Worm (Caenorhabditis elegans): ENCODE measurements around the gene hda-6.

The hda-6 gene

DNA sequence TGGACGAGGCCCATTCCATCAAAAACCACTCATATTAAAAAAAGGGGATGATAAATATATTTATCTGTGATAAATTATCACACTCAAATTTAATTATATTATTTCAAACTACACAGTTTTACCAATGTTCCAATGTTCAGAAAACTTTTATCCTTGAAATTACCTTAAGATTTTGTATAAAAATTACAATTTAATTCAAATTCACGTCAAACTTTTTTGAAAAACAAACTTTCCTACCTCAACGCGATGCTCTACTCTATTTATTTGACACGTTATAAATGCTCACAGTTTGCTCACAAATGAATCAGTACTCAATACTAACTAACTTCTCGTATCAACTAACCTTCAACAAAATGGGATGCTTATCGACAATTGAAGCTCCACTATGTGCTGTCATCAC, 18.5 kb upstream of the hda-6 start, which contains the start of gene F41H10.1:
Gene F41H10.1, plus strand, starts transcription at position 301 of the 400 bp plus-strand sequence.
- no peak for TF ChIP-seq elt-4 (tag; optimal IDR thresholded peaks at IDR 0.05)
- no peak for TF ChIP-seq K09A11.1 (tag; optimal IDR thresholded peaks at IDR 0.05; ENCODE audit: insufficient read depth)
- no peak for TF ChIP-seq hlh-15 (tag; optimal IDR thresholded peaks at IDR 0.05)
- TF ChIP-seq ceh-2 (tag; optimal IDR thresholded peaks at IDR 0.05): no peak
- no peak for TF ChIP-seq dve-1 (tag; optimal IDR thresholded peaks at IDR 0.05)
- TF ChIP-seq F13H6.1 (tag; optimal IDR thresholded peaks at IDR 0.05): no peak

DNA sequence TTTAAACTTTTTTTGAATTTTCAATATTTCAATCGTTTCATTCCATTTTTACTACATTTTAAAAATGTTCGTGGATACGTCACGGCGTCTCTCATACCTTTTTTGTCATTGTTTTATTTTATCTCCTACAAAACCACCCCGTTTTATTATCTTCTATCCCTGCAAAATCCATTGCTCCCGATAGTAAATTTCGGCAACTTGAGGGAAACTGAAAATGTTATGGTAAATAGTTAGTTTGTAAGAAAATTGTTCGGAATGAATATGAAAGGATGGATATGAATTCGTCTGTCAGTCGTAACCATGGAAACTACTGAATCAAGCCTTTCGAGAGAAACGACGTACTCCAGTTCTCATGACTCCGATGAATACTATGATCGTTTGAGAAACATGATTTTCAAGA, 17.2 kb upstream of the hda-6 start, which contains the start of gene F41H10.2:
Gene F41H10.2, plus strand, starts transcription at position 301 of the 400 bp plus-strand sequence.
- TF ChIP-seq pha-4 (tag; optimal IDR thresholded peaks at IDR 0.05) (no peak), unc-3 (GFP tag; conservative IDR thresholded peaks at IDR 0.05) (no peak), unc-3 (tag; optimal IDR thresholded peaks at IDR 0.05) (no peak)

DNA sequence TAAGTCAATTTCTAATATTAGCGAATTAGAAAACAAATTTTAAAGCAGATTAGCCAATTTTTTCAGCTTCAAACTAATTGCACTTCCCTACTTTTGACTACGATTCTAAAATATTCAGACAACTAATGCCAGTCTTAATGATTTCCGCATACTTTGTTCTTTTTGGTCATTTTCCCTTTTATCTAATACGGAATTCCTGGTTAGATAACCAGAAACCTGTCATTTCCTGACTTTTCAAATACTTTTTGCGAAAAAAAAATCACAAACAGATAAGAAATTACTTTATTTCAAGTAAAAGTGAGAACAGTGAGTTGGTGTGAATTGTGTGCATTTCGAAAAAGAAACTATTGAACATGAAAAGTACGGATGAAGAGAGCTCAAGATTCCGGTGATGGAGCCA, 16.0 kb upstream of the hda-6 start:
- no peak for TF ChIP-seq ceh-9 (tag; optimal IDR thresholded peaks at IDR 0.05)
- TF ChIP-seq C08G9.2 (tag; optimal IDR thresholded peaks at IDR 0.05): no peak
- no peak for TF ChIP-seq dmd-4 (tag; optimal IDR thresholded peaks at IDR 0.05; ENCODE audit: borderline replicate concordance)
- TF ChIP-seq unc-55 (GFP tag; optimal IDR thresholded peaks at IDR 0.05): no peak
- no peak for TF ChIP-seq zip-5 (tag; optimal IDR thresholded peaks at IDR 0.05)
- no peak for TF ChIP-seq ttx-3 (tag; optimal IDR thresholded peaks at IDR 0.05)
- no peak for TF ChIP-seq npax-4 (tag; optimal IDR thresholded peaks at IDR 0.05)
- no peak for TF ChIP-seq F13H6.1 (tag; optimal IDR thresholded peaks at IDR 0.05)
- TF ChIP-seq mec-3 (tag; optimal IDR thresholded peaks at IDR 0.05; ENCODE audit: borderline replicate concordance): no peak
- no peak for TF ChIP-seq ceh-31 (tag; optimal IDR thresholded peaks at IDR 0.05)
- TF ChIP-seq C38D4.7 (GFP tag; optimal IDR thresholded peaks at IDR 0.05): no peak
- TF ChIP-seq pax-1 (tag; optimal IDR thresholded peaks at IDR 0.05): no peak
- no peak for TF ChIP-seq madf-2 (tag; optimal IDR thresholded peaks at IDR 0.05)
- no peak for TF ChIP-seq eyg-1 (tag; optimal IDR thresholded peaks at IDR 0.05)
- no peak for TF ChIP-seq ceh-30 (tag; optimal IDR thresholded peaks at IDR 0.05)
- no peak for TF ChIP-seq odd-2 (tag; optimal IDR thresholded peaks at IDR 0.05)
- no peak for TF ChIP-seq ceh-48 (tag; optimal IDR thresholded peaks at IDR 0.05)
- no peak for TF ChIP-seq ets-4 (tag; optimal IDR thresholded peaks at IDR 0.05)
- TF ChIP-seq fkh-6 (tag; optimal IDR thresholded peaks at IDR 0.05): no peak

DNA sequence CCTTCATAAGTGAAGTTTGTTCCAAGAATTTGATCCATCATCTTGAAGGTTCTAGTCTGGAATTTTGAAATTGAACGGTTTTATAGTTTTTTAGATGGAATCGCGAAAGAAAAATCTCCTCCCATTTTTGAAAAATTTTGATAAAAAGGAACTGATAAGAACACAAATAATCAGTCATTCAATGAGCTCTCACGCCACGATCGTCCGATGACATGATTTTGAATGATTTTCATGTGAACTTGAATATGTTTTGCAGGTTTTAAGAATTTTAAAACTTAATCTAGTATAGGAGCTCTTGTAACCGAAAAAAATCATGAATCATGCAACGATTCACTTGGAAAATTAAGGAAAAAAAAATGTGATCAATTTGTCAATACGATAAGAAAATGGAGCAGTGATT, 13.0 kb upstream of the hda-6 start, which contains the start of gene elo-5:
Gene elo-5, minus strand, starts transcription at position 56 of the 400 bp plus-strand sequence.
- TF ChIP-seq pag-3 (tag; optimal IDR thresholded peaks at IDR 0.05; ENCODE audit: borderline replicate concordance) (no peak), elt-2 (tag; optimal IDR thresholded peaks at IDR 0.05) (peak; percentile 39)

DNA sequence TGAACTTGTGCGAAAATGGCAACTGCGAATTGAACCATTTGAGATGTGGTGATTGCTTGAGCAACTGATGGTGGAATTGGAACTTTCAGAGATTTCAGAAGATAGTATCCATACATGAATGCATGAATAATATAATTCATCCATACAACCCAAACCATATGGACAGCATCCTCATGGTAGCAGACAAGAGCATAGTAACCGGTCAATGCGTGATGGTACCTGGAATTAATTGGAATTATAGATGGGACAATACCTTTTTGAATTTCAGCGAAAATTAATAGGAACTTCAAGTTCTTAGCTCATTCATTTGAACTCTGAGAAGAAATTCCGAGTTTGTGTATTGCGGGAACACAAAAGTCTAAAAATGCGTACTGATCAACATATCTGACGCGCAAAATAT, 10.8 kb upstream of the hda-6 start:
- TF ChIP-seq sox-4 (tag; optimal IDR thresholded peaks at IDR 0.05) (no peak), lim-6 (tag; optimal IDR thresholded peaks at IDR 0.05) (no peak), K09A11.1 (tag; optimal IDR thresholded peaks at IDR 0.05; ENCODE audit: insufficient read depth) (no peak), tbx-2 (tag; optimal IDR thresholded peaks at IDR 0.05) (no peak), pag-3 (tag; optimal IDR thresholded peaks at IDR 0.05; ENCODE audit: borderline replicate concordance) (no peak)

DNA sequence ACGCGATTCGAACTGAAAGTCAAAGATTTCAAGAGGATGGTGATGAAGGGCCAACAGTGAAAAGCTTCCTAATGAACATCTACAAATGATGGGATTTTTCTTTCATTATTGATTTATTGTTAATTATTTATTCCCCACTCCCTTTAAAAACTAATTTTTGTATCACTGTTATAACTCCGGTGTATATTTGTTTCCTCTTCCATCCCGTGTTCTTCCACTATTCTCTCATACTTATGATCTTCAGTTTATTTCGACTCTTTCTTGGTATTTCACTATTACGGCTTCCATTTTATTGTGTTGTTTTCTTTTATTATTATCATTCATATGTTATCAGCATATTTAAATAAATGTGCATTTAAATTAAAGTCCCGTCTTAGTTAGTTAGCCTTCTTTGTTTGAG, 10.2 kb upstream of the hda-6 start:
- TF ChIP-seq sdc-2 (tag; optimal IDR thresholded peaks at IDR 0.05) (no peak), sox-4 (tag; optimal IDR thresholded peaks at IDR 0.05) (no peak), ceh-9 (tag; optimal IDR thresholded peaks at IDR 0.05) (no peak), mec-3 (tag; optimal IDR thresholded peaks at IDR 0.05; ENCODE audit: borderline replicate concordance) (no peak), unc-3 (GFP tag; conservative IDR thresholded peaks at IDR 0.05) (no peak), unc-3 (tag; optimal IDR thresholded peaks at IDR 0.05) (no peak), C08G9.2 (tag; optimal IDR thresholded peaks at IDR 0.05) (no peak), fkh-10 (GFP tag; optimal IDR thresholded peaks at IDR 0.05) (no peak), ceh-48 (tag; optimal IDR thresholded peaks at IDR 0.05) (no peak), unc-86 (tag; optimal IDR thresholded peaks at IDR 0.05) (no peak), ceh-14 (tag; optimal IDR thresholded peaks at IDR 0.05) (no peak), pha-4 (tag; optimal IDR thresholded peaks at IDR 0.05) (no peak), gmeb-2 (tag; optimal IDR thresholded peaks at IDR 0.05) (no peak), tbx-7 (tag; optimal IDR thresholded peaks at IDR 0.05) (no peak), madf-2 (tag; optimal IDR thresholded peaks at IDR 0.05) (no peak), ttx-3 (tag; optimal IDR thresholded peaks at IDR 0.05) (no peak), hlh-13 (GFP tag; optimal IDR thresholded peaks at IDR 0.05) (no peak)

Data from whole organism, late embryonic.